Fruit fly (Drosophila melanogaster) whole organism, embryonic: ENCODE data around the gene CG8944.

ENCODE experiments used
- Doc2 ChIP-seq: fragments of 200-800 bp; sonication (Bioruptor generic); IDR thresholded peaks from 2 replicates; pipeline ENCODE4 v1.3.6; 2022; ENCODE audit warnings: missing biosample characterization, missing genetic modification characterization
- amos ChIP-seq: fragments of 200-800 bp; sonication (Bioruptor generic); IDR thresholded peaks from 2 replicates; pipeline ENCODE4 v1.3.6; 2022; ENCODE audit warnings: missing biosample characterization, missing genetic modification characterization; ENCODE audit not compliant: partially characterized antibody
- hbn ChIP-seq: fragments of 200-800 bp; sonication (Bioruptor generic); IDR thresholded peaks from 2 replicates; pipeline ENCODE4 v1.3.6; 2022; ENCODE audit warnings: missing biosample characterization, missing genetic modification characterization; ENCODE audit not compliant: partially characterized antibody
- pros ChIP-seq: fragments of 200-800 bp; sonication (Bioruptor generic); optimal IDR thresholded peaks from 3 replicates; lab custom pipeline; 2019; ENCODE audit warnings: missing biosample characterization, mild to moderate bottlenecking, missing genetic modification characterization, moderate library complexity

dm6 chrX:15761298-15761640 is 15.2 kb upstream of the CG8944 start:
- TF ChIP-seq hbn (GFP tag; lab: Robert Waterston, UW) (no peak), amos (GFP tag; lab: Robert Waterston, UW) (no peak), Doc2 (GFP tag; lab: Robert Waterston, UW) (no peak), pros (GFP tag; lab: Kevin White, UChicago) (no peak)
